2 fruit fly cellular contexts compared by ENCODE assay signal in the genomic region with DNA sequence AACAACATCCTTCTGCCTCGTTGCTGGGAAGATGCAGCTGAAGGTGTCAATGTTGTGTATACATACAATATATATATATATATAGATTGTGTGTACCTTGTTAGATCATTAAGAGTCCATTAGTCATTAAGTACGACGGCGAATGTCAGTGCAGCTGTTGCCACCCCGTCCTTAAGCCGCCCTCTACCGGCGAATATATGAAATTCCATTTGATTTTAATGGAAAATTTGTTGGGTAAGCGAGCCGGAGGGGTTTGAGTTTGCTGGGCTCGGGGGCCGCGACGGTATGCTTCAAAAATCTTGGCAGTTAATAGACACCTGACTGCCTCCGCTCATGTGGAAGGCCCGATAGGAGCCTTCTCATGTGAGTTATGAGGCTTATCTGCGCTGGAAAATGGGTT.
TF ChIP-seq lines count a peak whose summit lies in the region.

No protein-coding gene starts in this region.

- TF ChIP-seq CTCF in S2 (optimal IDR thresholded peaks at IDR 0.05; lab: Kevin White, UChicago) = peak; percentile 47 to 53
- TF ChIP-seq CTCF in whole organism, embryonic (GFP tag; optimal IDR thresholded peaks at IDR 0.05; lab: Kevin White, UChicago) = peak; percentile 74

TF ChIP-seq in whole organism, embryonic, 481 proteins besides CTCF, POLR2A, EP300 and RAD21:
- TF ChIP-seq CG2199 (GFP tag; IDR thresholded peaks at IDR 0.05; lab: Robert Waterston, UW) (no peak), bigmax (GFP tag; optimal IDR thresholded peaks at IDR 0.05; lab: Kevin White, UChicago) (no peak), ase (GFP tag; IDR thresholded peaks at IDR 0.05; lab: Robert Waterston, UW) (no peak)
